Worm (Caenorhabditis elegans) whole organism, L4 larva: Measurements from ENCODE around the gene Y59H11AR.10.

Experiments used
- D1046.2 ChIP-seq: fragments of 200-800 bp; sonication (Bioruptor generic); IDR thresholded peaks from 2 replicates; pipeline ENCODE4 v1.3.6; 2022; ENCODE audit warnings: missing genetic modification characterization, missing compliant biosample characterization
- F37D6.2 ChIP-seq: sonication (generic microtip); optimal IDR thresholded peaks from 2 replicates; lab custom pipeline; 2016; ENCODE audit warnings: mild to moderate bottlenecking, missing genetic modification characterization, missing compliant biosample characterization
- F44E2.7 ChIP-seq: fragments of 200-800 bp; sonication (Bioruptor generic); IDR thresholded peaks from 2 replicates; pipeline ENCODE4 v2.1.2; 2022; ENCODE audit warnings: missing genetic modification characterization, missing compliant biosample characterization
- Y48G9A.11 ChIP-seq: fragments of 200-800 bp; sonication (Bioruptor generic); IDR thresholded peaks from 2 replicates; pipeline ENCODE4 v1.3.6; 2022; ENCODE audit warnings: missing genetic modification reagents, missing genetic modification characterization, missing compliant biosample characterization
- Y75B8A.6 ChIP-seq: fragments of 200-800 bp; sonication (Bioruptor generic); IDR thresholded peaks from 2 replicates; pipeline ENCODE4 v1.3.6; 2022; ENCODE audit warnings: missing genetic modification reagents, missing genetic modification characterization, missing compliant biosample characterization
- aha-1 ChIP-seq: fragments of 150-350 bp; peaks from one replicate; lab custom pipeline; 2014; ENCODE audit warnings: missing biosample characterization, missing genetic modification characterization
- ama-1 ChIP-seq: fragments of 150-350 bp; optimal IDR thresholded peaks from 2 replicates; lab custom pipeline; 2014; ENCODE audit warnings: inconsistent platforms, mixed read lengths
- ceh-28 ChIP-seq: fragments of 150-350 bp; optimal IDR thresholded peaks from 2 replicates; lab custom pipeline; 2014; ENCODE audit warnings: missing biosample characterization, missing genetic modification reagents, missing genetic modification characterization
- ceh-44 ChIP-seq: fragments of 200-800 bp; sonication (Bioruptor generic); IDR thresholded peaks from 2 replicates; pipeline ENCODE4 v1.3.6; 2022; ENCODE audit warnings: missing genetic modification reagents, missing genetic modification characterization, missing compliant biosample characterization
- ceh-82 ChIP-seq: sonication (generic microtip); optimal IDR thresholded peaks from 2 replicates; lab custom pipeline; 2017; ENCODE audit warnings: missing biosample characterization, missing genetic modification characterization
- ces-1 ChIP-seq: fragments of 150-350 bp; sonication (generic microtip); optimal IDR thresholded peaks from 4 replicates; lab custom pipeline; 2014; ENCODE audit warnings: missing biosample characterization, missing genetic modification reagents, missing genetic modification characterization
- ctbp-1 ChIP-seq: fragments of 200-800 bp; sonication (Bioruptor generic); IDR thresholded peaks from 2 replicates; pipeline ENCODE4 v1.3.6; 2022; ENCODE audit warnings: missing genetic modification reagents, missing genetic modification characterization, missing compliant biosample characterization
- daf-12 ChIP-seq: fragments of 150-350 bp; optimal IDR thresholded peaks from 2 replicates; lab custom pipeline; 2014; ENCODE audit warnings: missing biosample characterization, missing genetic modification reagents, missing genetic modification characterization
- daf-19 ChIP-seq: fragments of 200-800 bp; sonication (Bioruptor generic); conservative IDR thresholded peaks from 2 replicates; pipeline ENCODE4 v1.3.6; 2022; ENCODE audit warnings: missing genetic modification characterization, missing compliant biosample characterization
- dmd-6 ChIP-seq: fragments of 200-800 bp; sonication (Bioruptor generic); IDR thresholded peaks from 2 replicates; pipeline ENCODE4 v1.3.6; 2022; ENCODE audit warnings: missing genetic modification reagents, missing genetic modification characterization, missing compliant biosample characterization
- dmd-8 ChIP-seq: fragments of 200-800 bp; sonication (Bioruptor generic); IDR thresholded peaks from 2 replicates; pipeline ENCODE4 v1.3.6; 2022; ENCODE audit warnings: missing genetic modification characterization, missing compliant biosample characterization
- dve-1 ChIP-seq: sonication (generic microtip); optimal IDR thresholded peaks from 2 replicates; lab custom pipeline; 2017; ENCODE audit warnings: antibody characterized with exemption, mild to moderate bottlenecking, missing genetic modification characterization, missing compliant biosample characterization; ENCODE audit not compliant: insufficient read depth
- hlh-30 ChIP-seq: sonication (generic microtip); optimal IDR thresholded peaks from 2 replicates; lab custom pipeline; 2017; ENCODE audit warnings: antibody characterized with exemption, mild to moderate bottlenecking, missing genetic modification characterization, missing compliant biosample characterization; ENCODE audit not compliant: insufficient read depth
- lim-7 ChIP-seq: fragments of 200-800 bp; sonication (Bioruptor generic); IDR thresholded peaks from 2 replicates; pipeline ENCODE4 v1.3.6; 2022; ENCODE audit warnings: missing genetic modification characterization, missing compliant biosample characterization
- lin-1 ChIP-seq: fragments of 200-800 bp; sonication (Bioruptor generic); IDR thresholded peaks from 2 replicates; pipeline ENCODE4 v1.3.6; 2022; ENCODE audit warnings: missing genetic modification reagents, missing genetic modification characterization, missing compliant biosample characterization
- lin-15B ChIP-seq: fragments of 150-350 bp; sonication (generic microtip); optimal IDR thresholded peaks from 3 replicates; lab custom pipeline; 2014; ENCODE audit warnings: missing biosample characterization, missing genetic modification characterization
- lin-29 ChIP-seq: fragments of 200-800 bp; sonication (Bioruptor generic); IDR thresholded peaks from 2 replicates; pipeline ENCODE4 v1.3.6; 2022; ENCODE audit warnings: missing genetic modification reagents, missing genetic modification characterization, missing compliant biosample characterization
- lin-38 ChIP-seq: fragments of 200-800 bp; sonication (Bioruptor generic); IDR thresholded peaks from 2 replicates; pipeline ENCODE4 v1.3.6; 2022; ENCODE audit warnings: missing genetic modification reagents, missing genetic modification characterization, missing compliant biosample characterization
- lin-39 ChIP-seq: fragments of 150-350 bp; optimal IDR thresholded peaks from 2 replicates; lab custom pipeline; 2014; ENCODE audit warnings: missing biosample characterization, missing genetic modification reagents, missing genetic modification characterization
- madf-5 ChIP-seq, 2 experiments: fragments of 200-800 bp; sonication (Bioruptor generic); IDR thresholded peaks; 2 replicates each; pipeline ENCODE4 v1.3.6; 2022; ENCODE audit warnings: missing compliant biosample characterization in 2 of 2, missing genetic modification characterization in 2 of 2
- mep-1 ChIP-seq: fragments of 150-350 bp; sonication (generic microtip); optimal IDR thresholded peaks from 3 replicates; lab custom pipeline; 2014; ENCODE audit warnings: missing biosample characterization, missing genetic modification characterization
- mes-2 ChIP-seq: sonication (generic microtip); optimal IDR thresholded peaks from 2 replicates; lab custom pipeline; 2016; ENCODE audit warnings: missing genotype, mild to moderate bottlenecking, missing genetic modification characterization, missing compliant biosample characterization; ENCODE audit not compliant: poor library complexity, severe bottlenecking
- nhr-111 ChIP-seq: fragments of 200-800 bp; sonication (Bioruptor generic); optimal IDR thresholded peaks from 2 replicates; lab custom pipeline; 2018; ENCODE audit warnings: mild to moderate bottlenecking, missing genetic modification characterization, missing compliant biosample characterization
- nhr-25 ChIP-seq: sonication (generic microtip); optimal IDR thresholded peaks from 2 replicates; lab custom pipeline; 2017; ENCODE audit warnings: missing genetic modification characterization, mild to moderate bottlenecking, missing compliant biosample characterization, antibody characterized with exemption, moderate library complexity, borderline replicate concordance; ENCODE audit not compliant: insufficient read depth
- nhr-42 ChIP-seq: fragments of 200-800 bp; sonication (Bioruptor generic); IDR thresholded peaks from 2 replicates; pipeline ENCODE4 v1.3.6; 2022; ENCODE audit warnings: missing genetic modification characterization, missing compliant biosample characterization
- nhr-6 ChIP-seq: fragments of 150-350 bp; optimal IDR thresholded peaks from 2 replicates; lab custom pipeline; 2014; ENCODE audit warnings: missing biosample characterization, missing genetic modification characterization
- nhr-76 ChIP-seq: fragments of 150-350 bp; optimal IDR thresholded peaks from 2 replicates; lab custom pipeline; 2014; ENCODE audit warnings: missing biosample characterization, missing genetic modification characterization
- pha-4 ChIP-seq, 2 experiments: fragments of 150-350 bp in 1 of 2; fragments of 200-800 bp in 1 of 2; sonication (Bioruptor generic) in 1 of 2; IDR thresholded peaks in 1 of 2; optimal IDR thresholded peaks in 1 of 2; 2 replicates each; pipeline versions ENCODE4 v1.3.6 to Lab custom; 2014 to 2022; ENCODE audit warnings: missing genetic modification characterization in 2 of 2, missing genetic modification reagents in 2 of 2, missing biosample characterization in 1 of 2, missing compliant biosample characterization in 1 of 2
- pqm-1 ChIP-seq: sonication (generic microtip); optimal IDR thresholded peaks from 2 replicates; lab custom pipeline; 2017; ENCODE audit warnings: missing biosample characterization, missing genetic modification characterization
- rbr-2 ChIP-seq: sonication (generic microtip); optimal IDR thresholded peaks from 2 replicates; lab custom pipeline; 2016; ENCODE audit warnings: missing genotype, missing genetic modification characterization, missing compliant biosample characterization
- skn-1 ChIP-seq: fragments of 150-350 bp; optimal IDR thresholded peaks from 2 replicates; lab custom pipeline; 2014; ENCODE audit warnings: missing biosample characterization, missing genetic modification characterization
- spr-3 ChIP-seq: fragments of 200-800 bp; sonication (Bioruptor generic); optimal IDR thresholded peaks from 2 replicates; lab custom pipeline; 2018; ENCODE audit warnings: mild to moderate bottlenecking, missing genetic modification characterization, missing compliant biosample characterization
- tra-1 ChIP-seq: fragments of 200-800 bp; sonication (Bioruptor generic); IDR thresholded peaks from 2 replicates; pipeline ENCODE4 v1.3.6; 2022; ENCODE audit warnings: missing genetic modification reagents, missing genetic modification characterization, missing compliant biosample characterization
- unc-130 ChIP-seq: sonication (generic microtip); optimal IDR thresholded peaks from 2 replicates; lab custom pipeline; 2016; ENCODE audit warnings: missing genetic modification reagents, missing genetic modification characterization, missing compliant biosample characterization
- vab-7 ChIP-seq: fragments of 200-800 bp; sonication (Bioruptor generic); IDR thresholded peaks from 2 replicates; pipeline ENCODE4 v1.3.6; 2022; ENCODE audit warnings: missing genetic modification reagents, missing genetic modification characterization, missing compliant biosample characterization
- zfp-3 ChIP-seq: fragments of 200-800 bp; sonication (Bioruptor generic); conservative IDR thresholded peaks from 2 replicates; pipeline ENCODE4 v1.3.6; 2022; ENCODE audit warnings: missing genetic modification reagents, missing genetic modification characterization, missing compliant biosample characterization

The Y59H11AR.10 gene

DNA sequence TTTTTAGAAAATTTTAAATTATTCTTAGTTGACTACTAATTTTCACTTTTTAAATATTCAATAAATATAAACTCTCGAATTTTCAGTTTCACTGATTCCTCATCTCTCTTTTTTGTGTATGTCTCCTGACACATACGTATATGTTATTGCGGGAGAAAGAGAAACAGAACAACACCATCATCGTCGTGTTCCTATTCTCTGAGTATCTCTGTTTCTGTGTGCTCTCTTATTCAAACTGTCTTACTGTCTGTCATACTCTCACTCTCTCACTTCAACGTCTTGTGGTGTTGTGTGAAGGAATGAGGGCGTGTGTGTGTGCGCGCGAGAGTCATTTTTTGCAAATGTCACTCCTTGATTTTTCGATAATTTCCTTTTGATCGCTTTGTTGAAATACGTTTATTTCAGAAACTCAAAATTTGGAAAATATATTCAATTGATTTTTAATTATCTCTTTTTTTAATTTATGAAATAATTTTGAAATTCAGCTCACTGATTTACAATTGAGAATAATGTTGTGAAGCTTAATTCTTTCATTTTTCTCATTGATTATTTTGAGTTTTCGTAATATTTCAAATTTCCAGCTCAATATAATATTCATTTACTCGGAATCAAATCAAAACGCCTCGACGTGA lies 17.2 kb downstream of the Y59H11AR.10 start, which contains the start of gene lin-49 (continued):
- TF ChIP-seq mes-2 (tag; lab: Kevin White, UChicago) (peak; percentile 67), ctbp-1 (0 out of 2 replicates have a peak, but pooled peaks have one; percentile 42), lin-29 (GFP tag; lab: Robert Waterston, UW) (no peak), Y48G9A.11 (GFP tag; lab: Robert Waterston, UW) (no peak), vab-7 (no peak), ces-1 (GFP tag; lab: Kevin White, UChicago) (no peak), lin-39 (tag; lab: Kevin White, UChicago) (no peak), madf-5 (GFP tag; IDR thresholded peaks at IDR 0.05; lab: Robert Waterston, UW) (no peak), hlh-30 (peak; percentile 97), daf-19 (no peak), lin-1 (GFP tag; lab: Robert Waterston, UW) (no peak; the same call in 1 of the 2 replicates), mep-1 (tag; lab: Kevin White, UChicago) (peak; percentile 88), skn-1 (tag; lab: Kevin White, UChicago) (no peak), rbr-2 (tag; lab: Kevin White, UChicago) (peak; percentile 56), pha-4 (GFP tag; IDR thresholded peaks at IDR 0.05; lab: Robert Waterston, UW) (no peak), pha-4 (tag; optimal IDR thresholded peaks at IDR 0.05; lab: Kevin White, UChicago) (peak; percentile 65), unc-130 (no peak), ama-1 (lab: Kevin White, UChicago) (no peak), ceh-28 (tag; lab: Kevin White, UChicago) (no peak), F37D6.2 (tag; lab: Kevin White, UChicago) (no peak), nhr-111 (no peak), ceh-44 (GFP tag; lab: Robert Waterston, UW) (no peak), lin-15B (tag; lab: Kevin White, UChicago) (no peak), nhr-25 (tag; lab: Kevin White, UChicago) (peak; percentile 41), nhr-76 (tag; lab: Kevin White, UChicago) (no peak)

DNA sequence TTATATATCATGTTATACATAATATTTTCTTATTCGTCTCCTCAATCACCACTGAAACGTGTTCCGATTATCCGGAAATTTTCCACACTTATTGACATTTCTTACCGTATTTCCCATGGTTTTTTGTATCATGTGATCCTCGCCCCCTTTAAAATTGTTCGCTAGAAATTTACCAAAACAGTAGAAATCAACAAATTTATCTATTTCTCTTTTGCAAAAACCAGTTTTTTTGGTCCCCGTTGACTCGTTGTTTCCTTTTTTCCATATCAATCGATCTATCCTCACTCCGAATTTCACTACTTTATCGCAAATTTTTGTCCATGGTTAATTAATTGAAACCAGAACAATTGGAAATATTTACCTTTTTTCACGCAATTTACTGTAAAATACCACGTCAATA lies 22.8 kb downstream of the Y59H11AR.10 start:
- TF ChIP-seq daf-19, result no peak
- TF ChIP-seq tra-1, result no peak
- TF ChIP-seq lin-38 (GFP tag; lab: Robert Waterston, UW), result no peak
- TF ChIP-seq spr-3 (GFP tag; lab: Kevin White, UChicago), result no peak
- no peak for TF ChIP-seq Y48G9A.11 (GFP tag; lab: Robert Waterston, UW)
- no peak for TF ChIP-seq Y75B8A.6 (GFP tag; lab: Robert Waterston, UW)
- TF ChIP-seq dve-1 (tag; lab: Kevin White, UChicago), result no peak
- TF ChIP-seq daf-12 (tag; lab: Kevin White, UChicago), result no peak
- TF ChIP-seq F44E2.7 (GFP tag; lab: Robert Waterston, UW), result no peak
- no peak for TF ChIP-seq pqm-1 (tag; lab: Kevin White, UChicago)
- no peak for TF ChIP-seq D1046.2 (GFP tag; lab: Robert Waterston, UW)
- no peak for TF ChIP-seq nhr-42 (GFP tag; lab: Robert Waterston, UW)
- no peak for TF ChIP-seq lin-39 (tag; lab: Kevin White, UChicago)
- TF ChIP-seq aha-1 (tag; lab: Kevin White, UChicago), result no peak
- TF ChIP-seq dmd-6 (GFP tag; lab: Robert Waterston, UW), result no peak
- TF ChIP-seq dmd-8 (GFP tag; lab: Robert Waterston, UW), result no peak
- no peak for TF ChIP-seq ceh-82 (tag; lab: Kevin White, UChicago)
- no peak for TF ChIP-seq zfp-3 (GFP tag; lab: Robert Waterston, UW)
- no peak for TF ChIP-seq lim-7 (GFP tag; lab: Robert Waterston, UW)
- no peak for TF ChIP-seq nhr-6 (tag; lab: Kevin White, UChicago)
